Worm (Caenorhabditis elegans): ENCODE results near the gene aos-1.

- TF ChIP-seq egl-43 (GFP tag; IDR thresholded peaks at IDR 0.05) = peak; percentile 84
- TF ChIP-seq ztf-7 (tag; optimal IDR thresholded peaks at IDR 0.05) = no peak
- TF ChIP-seq nhr-25 (tag; optimal IDR thresholded peaks at IDR 0.05; ENCODE audit: borderline replicate concordance, insufficient read depth) = no peak
- no peak for TF ChIP-seq zfp-3 (GFP tag; conservative IDR thresholded peaks at IDR 0.05)
- TF ChIP-seq duxl-1 (tag; optimal IDR thresholded peaks at IDR 0.05; ENCODE audit: poor library complexity) = no peak
- TF ChIP-seq unc-62 (GFP tag; optimal IDR thresholded peaks at IDR 0.05 in 1 of 2) = peak in 1 of 2 experiments; percentile 1
- peak; percentile 33 for TF ChIP-seq unc-62 (tag; optimal IDR thresholded peaks at IDR 0.05)
- TF ChIP-seq F26F4.8 (GFP tag; conservative IDR thresholded peaks at IDR 0.05) = no peak
- no peak for TF ChIP-seq nhr-28 (tag; optimal IDR thresholded peaks at IDR 0.05)
- TF ChIP-seq lin-39 (tag; optimal IDR thresholded peaks at IDR 0.05) = no peak
- TF ChIP-seq F10B5.3 (tag; optimal IDR thresholded peaks at IDR 0.05) = no peak
- no peak for TF ChIP-seq ama-1 (optimal IDR thresholded peaks at IDR 0.05)
- peak; percentile 47; the same call in 1 of the 2 replicates for TF ChIP-seq lin-38 (GFP tag; IDR thresholded peaks at IDR 0.05)
Observed at ce11 chrV:10174632-10175075, 44.6 kb upstream of the aos-1 start.

All from whole organism, L4 larva.